Worm (Caenorhabditis elegans) whole organism, L4 larva: ENCODE measurements around the gene ttc-4.

Experiments
- F10B5.3 ChIP-seq: sonication (generic microtip); optimal IDR thresholded peaks from 2 replicates; lab custom pipeline; 2016; ENCODE audit warnings: mild to moderate bottlenecking, missing genetic modification characterization, missing compliant biosample characterization
- aha-1 ChIP-seq: fragments of 150-350 bp; peaks from one replicate; lab custom pipeline; 2014; ENCODE audit warnings: missing biosample characterization, missing genetic modification characterization
- ces-1 ChIP-seq: fragments of 150-350 bp; sonication (generic microtip); optimal IDR thresholded peaks from 4 replicates; lab custom pipeline; 2014; ENCODE audit warnings: missing biosample characterization, missing genetic modification reagents, missing genetic modification characterization
- lin-15B ChIP-seq: fragments of 150-350 bp; sonication (generic microtip); optimal IDR thresholded peaks from 3 replicates; lab custom pipeline; 2014; ENCODE audit warnings: missing biosample characterization, missing genetic modification characterization
- mdl-1 ChIP-seq, 2 experiments: fragments of 150-350 bp in 1 of 2; sonication (generic microtip) in 1 of 2; optimal IDR thresholded peaks; 2 replicates each; lab custom pipeline; 2014 to 2017; ENCODE audit warnings: missing biosample characterization in 2 of 2, missing genetic modification characterization in 2 of 2
- nhr-11 ChIP-seq: fragments of 150-350 bp; optimal IDR thresholded peaks from 2 replicates; lab custom pipeline; 2014; ENCODE audit warnings: missing biosample characterization, missing genetic modification characterization
- nhr-25 ChIP-seq: sonication (generic microtip); optimal IDR thresholded peaks from 2 replicates; lab custom pipeline; 2017; ENCODE audit warnings: missing genetic modification characterization, mild to moderate bottlenecking, missing compliant biosample characterization, antibody characterized with exemption, moderate library complexity, borderline replicate concordance; ENCODE audit not compliant: insufficient read depth
- set-16 ChIP-seq: fragments of 200-800 bp; sonication (Bioruptor generic); IDR thresholded peaks from 2 replicates; pipeline ENCODE4 v1.3.6; 2022; ENCODE audit warnings: missing genetic modification reagents, missing genetic modification characterization, missing compliant biosample characterization
- snpc-4 ChIP-seq: fragments of 150-350 bp; optimal IDR thresholded peaks from 2 replicates; lab custom pipeline; 2014; ENCODE audit warnings: missing biosample characterization, missing genetic modification characterization
- unc-62 ChIP-seq, 3 experiments: fragments of 150-350 bp in 1 of 3; sonication (generic microtip); optimal IDR thresholded peaks in 2 of 3; peaks in 1 of 3; 1 replicate in 1 of 3; 2 replicates in 2 of 3; lab custom pipeline; 2014 to 2017; ENCODE audit warnings: missing biosample characterization in 3 of 3, missing genetic modification characterization in 3 of 3, missing genetic modification reagents in 3 of 3, missing genotype in 1 of 3

ce11 chrII:5585788-5586187 is 8.7 kb upstream of the ttc-4 start, which contains the start of gene lys-8:
- TF ChIP-seq nhr-11 (tag; lab: Kevin White, UChicago) (no peak), mdl-1 (tag; optimal IDR thresholded peaks at IDR 0.05; lab: Kevin White, UChicago) (peak in 1 of 2 experiments; percentile 17), nhr-25 (tag; lab: Kevin White, UChicago) (no peak), unc-62 (GFP tag; optimal IDR thresholded peaks at IDR 0.05 in 1 of 2; lab: Kevin White, UChicago) (no peak), unc-62 (tag; optimal IDR thresholded peaks at IDR 0.05; lab: Kevin White, UChicago) (no peak), ces-1 (GFP tag; lab: Kevin White, UChicago) (no peak), snpc-4 (tag; lab: Kevin White, UChicago) (no peak), set-16 (GFP tag; lab: Robert Waterston, UW) (no peak), aha-1 (no peak), lin-15B (tag; lab: Kevin White, UChicago) (no peak), F10B5.3 (tag; lab: Kevin White, UChicago) (no peak)
